Worm (Caenorhabditis elegans) whole organism, mixed stage, embryonic: Measurements from ENCODE around the gene sre-21.

ENCODE experiments used
- M03D4.4 ChIP-seq: sonication (generic microtip); optimal IDR thresholded peaks from 2 replicates; lab custom pipeline; 2017; ENCODE audit warnings: mild to moderate bottlenecking, missing genetic modification characterization, missing compliant biosample characterization
- bed-3 ChIP-seq: fragments of 200-800 bp; sonication (Bioruptor generic); optimal IDR thresholded peaks from 3 replicates; lab custom pipeline; 2018; ENCODE audit warnings: mild to moderate bottlenecking, missing genetic modification characterization, moderate library complexity, missing compliant biosample characterization
- blmp-1 ChIP-seq: fragments of 150-350 bp; optimal IDR thresholded peaks from 2 replicates; lab custom pipeline; 2014; ENCODE audit warnings: missing biosample characterization, missing genetic modification characterization
- ceh-43 ChIP-seq: fragments of 200-800 bp; sonication (Bioruptor generic); optimal IDR thresholded peaks from 2 replicates; lab custom pipeline; 2018; ENCODE audit warnings: mild to moderate bottlenecking, missing genetic modification characterization, moderate library complexity, missing compliant biosample characterization
- ceh-83 ChIP-seq: fragments of 200-800 bp; sonication (Bioruptor generic); optimal IDR thresholded peaks from 2 replicates; lab custom pipeline; 2018; ENCODE audit warnings: mild to moderate bottlenecking, missing genetic modification characterization, missing compliant biosample characterization
- ces-1 ChIP-seq: fragments of 150-350 bp; optimal IDR thresholded peaks from 2 replicates; lab custom pipeline; 2014; ENCODE audit warnings: missing biosample characterization, missing genetic modification reagents, missing genetic modification characterization
- cnd-1 ChIP-seq: fragments of 200-800 bp; sonication (Bioruptor generic); optimal IDR thresholded peaks from 2 replicates; lab custom pipeline; 2018; ENCODE audit warnings: mild to moderate bottlenecking, missing genetic modification characterization, missing compliant biosample characterization
- drap-1 ChIP-seq: fragments of 200-800 bp; sonication (Bioruptor generic); optimal IDR thresholded peaks from 3 replicates; lab custom pipeline; 2018; ENCODE audit warnings: mild to moderate bottlenecking, missing genetic modification characterization, missing compliant biosample characterization
- elt-1 ChIP-seq: sonication (generic microtip); optimal IDR thresholded peaks from 2 replicates; lab custom pipeline; 2017; ENCODE audit warnings: missing genetic modification characterization, mild to moderate bottlenecking, missing compliant biosample characterization, antibody characterized with exemption, moderate library complexity, borderline replicate concordance; ENCODE audit not compliant: insufficient read depth
- flh-1 ChIP-seq: fragments of 200-800 bp; sonication (Bioruptor generic); optimal IDR thresholded peaks from 2 replicates; lab custom pipeline; 2018; ENCODE audit warnings: mild to moderate bottlenecking, missing genetic modification characterization, moderate library complexity, missing compliant biosample characterization
- ham-2 ChIP-seq: fragments of 200-800 bp; sonication (Bioruptor generic); optimal IDR thresholded peaks from 2 replicates; lab custom pipeline; 2018; ENCODE audit warnings: mild to moderate bottlenecking, missing genetic modification characterization, missing compliant biosample characterization
- hlh-1 ChIP-seq: fragments of 150-350 bp; optimal IDR thresholded peaks from 2 replicates; lab custom pipeline; 2014; ENCODE audit warnings: missing biosample characterization, missing genetic modification reagents, missing genetic modification characterization
- lin-13 ChIP-seq: fragments of 150-350 bp; optimal IDR thresholded peaks from 2 replicates; lab custom pipeline; 2014; ENCODE audit warnings: missing biosample characterization, missing genetic modification characterization
- lin-32 ChIP-seq: fragments of 200-800 bp; sonication (Bioruptor generic); optimal IDR thresholded peaks from 2 replicates; lab custom pipeline; 2018; ENCODE audit warnings: mild to moderate bottlenecking, missing genetic modification characterization, missing compliant biosample characterization
- lsy-2 ChIP-seq: fragments of 150-350 bp; optimal IDR thresholded peaks from 2 replicates; lab custom pipeline; 2014; ENCODE audit warnings: missing biosample characterization, missing genetic modification characterization
- mab-5 ChIP-seq: fragments of 150-350 bp; optimal IDR thresholded peaks from 2 replicates; lab custom pipeline; 2014; ENCODE audit warnings: missing biosample characterization, missing genetic modification characterization
- mep-1 ChIP-seq: fragments of 150-350 bp; optimal IDR thresholded peaks from 2 replicates; lab custom pipeline; 2017; ENCODE audit warnings: missing biosample characterization, missing genetic modification reagents, missing genetic modification characterization, inconsistent platforms
- mls-2 ChIP-seq: sonication (generic microtip); optimal IDR thresholded peaks from 2 replicates; lab custom pipeline; 2016; ENCODE audit warnings: mild to moderate bottlenecking, missing genetic modification characterization, moderate library complexity, missing compliant biosample characterization
- nhr-2 ChIP-seq: fragments of 150-350 bp; optimal IDR thresholded peaks from 2 replicates; lab custom pipeline; 2014; ENCODE audit warnings: missing biosample characterization, missing genetic modification characterization
- nhr-28 ChIP-seq: fragments of 150-350 bp; optimal IDR thresholded peaks from 2 replicates; lab custom pipeline; 2014; ENCODE audit warnings: missing biosample characterization, missing genetic modification characterization
- nhr-76 ChIP-seq: sonication (generic microtip); optimal IDR thresholded peaks from 2 replicates; lab custom pipeline; 2017; ENCODE audit warnings: missing biosample characterization, missing genetic modification characterization
- pha-4 ChIP-seq: fragments of 150-350 bp; optimal IDR thresholded peaks from 2 replicates; lab custom pipeline; 2018; ENCODE audit warnings: missing biosample characterization, missing genetic modification reagents, missing genetic modification characterization
- sem-2 ChIP-seq: fragments of 200-800 bp; sonication (Bioruptor generic); optimal IDR thresholded peaks from 2 replicates; lab custom pipeline; 2018; ENCODE audit warnings: mild to moderate bottlenecking, missing genetic modification characterization, missing compliant biosample characterization
- snpc-4 ChIP-seq: fragments of 150-350 bp; optimal IDR thresholded peaks from 2 replicates; lab custom pipeline; 2014; ENCODE audit warnings: missing biosample characterization, missing genetic modification characterization
- sptf-1 ChIP-seq: sonication (generic microtip); optimal IDR thresholded peaks from 2 replicates; lab custom pipeline; 2017; ENCODE audit warnings: mild to moderate bottlenecking, missing genetic modification characterization, moderate library complexity, missing compliant biosample characterization
- tbx-8 ChIP-seq: fragments of 200-800 bp; sonication (Bioruptor generic); optimal IDR thresholded peaks from 2 replicates; lab custom pipeline; 2018; ENCODE audit warnings: mild to moderate bottlenecking, missing genetic modification characterization, moderate library complexity, missing compliant biosample characterization
- unc-120 ChIP-seq: sonication (generic microtip); optimal IDR thresholded peaks from 2 replicates; lab custom pipeline; 2017; ENCODE audit warnings: missing genetic modification characterization, missing compliant biosample characterization; ENCODE audit not compliant: poor library complexity, severe bottlenecking
- unc-39 ChIP-seq: fragments of 150-350 bp; optimal IDR thresholded peaks from 2 replicates; lab custom pipeline; 2014; ENCODE audit warnings: missing biosample characterization, missing genetic modification characterization
- unc-62 ChIP-seq: fragments of 150-350 bp; optimal IDR thresholded peaks from 2 replicates; lab custom pipeline; 2014; ENCODE audit warnings: missing biosample characterization, missing genetic modification reagents, missing genetic modification characterization
- zip-8 ChIP-seq: fragments of 150-350 bp; optimal IDR thresholded peaks from 2 replicates; lab custom pipeline; 2014; ENCODE audit warnings: missing biosample characterization, missing genetic modification characterization
- ztf-11 ChIP-seq: fragments of 150-350 bp; optimal IDR thresholded peaks from 2 replicates; lab custom pipeline; 2014; ENCODE audit warnings: missing biosample characterization, missing genetic modification characterization

Gene sre-21

DNA sequence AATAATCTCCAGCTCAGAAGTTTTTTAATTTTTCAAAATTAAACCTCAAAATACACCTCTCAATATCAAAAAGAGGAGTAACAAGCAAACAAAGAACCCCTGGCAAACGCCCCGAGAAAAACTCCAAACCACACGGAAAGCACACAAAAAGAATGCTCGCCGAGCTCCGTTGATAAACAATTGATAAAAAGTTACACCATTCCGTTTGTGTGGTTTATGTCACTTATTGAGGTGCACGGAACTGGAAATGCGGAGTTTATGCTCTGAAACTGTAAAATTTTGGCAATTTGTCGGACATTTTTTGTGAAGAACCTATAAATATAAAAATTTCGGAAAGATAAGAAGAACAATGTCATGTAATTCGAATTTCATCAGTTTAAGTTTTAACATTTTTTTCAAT lies 20.7 kb downstream of the sre-21 start:
- TF ChIP-seq nhr-2 (tag; lab: Kevin White, UChicago) (no peak), mls-2 (tag; lab: Kevin White, UChicago) (no peak), lin-32 (GFP tag; lab: Kevin White, UChicago) (no peak), bed-3 (GFP tag; lab: Kevin White, UChicago) (no peak), unc-39 (tag; lab: Kevin White, UChicago) (no peak), unc-62 (no peak), pha-4 (tag; lab: Kevin White, UChicago) (no peak), mab-5 (tag; lab: Kevin White, UChicago) (no peak), M03D4.4 (tag; lab: Kevin White, UChicago) (no peak), nhr-28 (tag; lab: Kevin White, UChicago) (no peak), ztf-11 (tag; lab: Kevin White, UChicago) (no peak), drap-1 (GFP tag; lab: Kevin White, UChicago) (no peak), snpc-4 (tag; lab: Kevin White, UChicago) (no peak), zip-8 (tag; lab: Kevin White, UChicago) (no peak), lin-13 (tag; lab: Kevin White, UChicago) (no peak), elt-1 (tag; lab: Kevin White, UChicago) (no peak), mep-1 (tag; lab: Kevin White, UChicago) (no peak), unc-120 (tag; lab: Kevin White, UChicago) (no peak), flh-1 (GFP tag; lab: Kevin White, UChicago) (no peak), ham-2 (GFP tag; lab: Kevin White, UChicago) (no peak)

DNA sequence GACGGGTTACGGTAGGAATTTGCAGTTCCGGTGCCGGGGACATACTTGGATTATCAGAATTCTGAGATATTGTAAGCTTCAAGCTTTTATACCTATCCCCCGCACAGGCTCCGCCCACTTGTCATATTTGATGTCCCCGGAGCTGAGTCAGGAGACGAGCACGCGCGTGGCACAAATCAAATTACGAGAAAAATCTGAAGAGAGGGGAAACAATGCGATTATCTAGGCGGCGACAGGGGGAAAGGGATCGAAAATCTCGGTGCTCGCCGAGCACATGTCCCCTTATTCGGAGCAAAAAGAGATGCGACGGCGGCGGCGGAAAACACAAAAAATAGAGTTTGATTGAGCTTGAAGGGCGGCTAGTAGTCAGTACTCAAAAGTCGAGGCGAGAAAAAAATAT lies 23.8 kb downstream of the sre-21 start, which contains the start of gene R12G8.1:
Gene R12G8.1, minus strand, starts transcription at position 63 of the 400 bp plus-strand sequence.
- TF ChIP-seq snpc-4 (tag; lab: Kevin White, UChicago) (no peak), mls-2 (tag; lab: Kevin White, UChicago) (no peak), lsy-2 (tag; lab: Kevin White, UChicago) (no peak), sem-2 (no peak), cnd-1 (tag; lab: Kevin White, UChicago) (no peak), unc-62 (no peak), pha-4 (tag; lab: Kevin White, UChicago) (no peak), bed-3 (GFP tag; lab: Kevin White, UChicago) (no peak), drap-1 (GFP tag; lab: Kevin White, UChicago) (peak; percentile 44), lin-32 (GFP tag; lab: Kevin White, UChicago) (no peak), zip-8 (tag; lab: Kevin White, UChicago) (no peak), ztf-11 (tag; lab: Kevin White, UChicago) (no peak), ceh-43 (GFP tag; lab: Kevin White, UChicago) (no peak), lin-13 (tag; lab: Kevin White, UChicago) (no peak), mab-5 (tag; lab: Kevin White, UChicago) (no peak), ces-1 (peak; percentile 82)

DNA sequence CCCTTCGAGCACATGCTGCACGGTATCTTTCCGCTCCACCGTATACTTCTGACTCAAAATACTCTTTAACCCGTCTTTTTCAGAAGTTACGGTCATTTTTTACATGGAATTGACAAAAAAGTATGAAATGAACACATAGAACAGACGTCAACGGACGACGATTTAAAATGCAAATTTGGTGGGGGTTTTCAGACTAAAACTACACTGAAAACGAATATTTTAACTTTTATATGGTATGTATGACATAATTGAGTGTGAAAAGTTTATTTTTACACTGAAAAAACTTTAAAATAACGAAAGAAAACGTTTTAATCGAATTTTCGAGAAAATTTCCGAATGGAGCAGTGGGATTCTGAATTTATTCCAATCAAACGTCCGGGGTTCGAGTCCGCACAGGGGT lies 26.0 kb downstream of the sre-21 start, which contains the start of gene twk-36:
Gene twk-36, minus strand, starts transcription at position 101 of the 400 bp plus-strand sequence.
- TF ChIP-seq hlh-1 (tag; lab: Kevin White, UChicago) (no peak), ceh-43 (GFP tag; lab: Kevin White, UChicago) (no peak), unc-120 (tag; lab: Kevin White, UChicago) (no peak), sptf-1 (tag; lab: Kevin White, UChicago) (no peak), nhr-76 (tag; lab: Kevin White, UChicago) (no peak), blmp-1 (tag; lab: Kevin White, UChicago) (no peak), pha-4 (tag; lab: Kevin White, UChicago) (no peak), lin-32 (GFP tag; lab: Kevin White, UChicago) (no peak), ham-2 (GFP tag; lab: Kevin White, UChicago) (no peak), ceh-83 (no peak), flh-1 (GFP tag; lab: Kevin White, UChicago) (no peak), sem-2 (no peak), unc-62 (no peak), snpc-4 (tag; lab: Kevin White, UChicago) (no peak), drap-1 (GFP tag; lab: Kevin White, UChicago) (no peak), elt-1 (tag; lab: Kevin White, UChicago) (no peak), cnd-1 (tag; lab: Kevin White, UChicago) (no peak), nhr-2 (tag; lab: Kevin White, UChicago) (no peak), ztf-11 (tag; lab: Kevin White, UChicago) (no peak), tbx-8 (GFP tag; lab: Kevin White, UChicago) (no peak)
